Comparison of ENCODE assay signal across 4 fruit fly cellular contexts in genomic region chr3R:27603671-27604070, dm6.
TF ChIP-seq lines count a peak whose summit lies in the region.

No protein-coding gene starts in this region.

- TF ChIP-seq CTCF in whole organism, embryonic (GFP tag; optimal IDR thresholded peaks at IDR 0.05; lab: Kevin White, UChicago): no peak

TF ChIP-seq in whole organism, adult, 20 proteins besides CTCF, POLR2A, EP300 and RAD21:
- TF ChIP-seq CG5204 (GFP tag; optimal IDR thresholded peaks at IDR 0.05; lab: Kevin White, UChicago): no peak
- TF ChIP-seq CG12768 (GFP tag; optimal IDR thresholded peaks at IDR 0.05; lab: Kevin White, UChicago): peak; percentile 18
- peak; percentile 65 for TF ChIP-seq pad (GFP tag; optimal IDR thresholded peaks at IDR 0.05; lab: Kevin White, UChicago)

TF ChIP-seq in whole organism, embryonic, 481 proteins besides CTCF, POLR2A, EP300 and RAD21:
- TF ChIP-seq CG32767 (GFP tag; IDR thresholded peaks at IDR 0.05; lab: Robert Waterston, UW): no peak
- no peak for TF ChIP-seq CrebB (tag; optimal IDR thresholded peaks at IDR 0.05; lab: Kevin White, UChicago)
- TF ChIP-seq Hsf (GFP tag; optimal IDR thresholded peaks at IDR 0.05; lab: Kevin White, UChicago): no peak
- TF ChIP-seq ftz-f1 (GFP tag; optimal IDR thresholded peaks at IDR 0.05; lab: Kevin White, UChicago): no peak
- 0 out of 2 replicates have a peak, but pooled peaks have one; percentile 42 for TF ChIP-seq Drgx (GFP tag; IDR thresholded peaks at IDR 0.05; lab: Robert Waterston, UW)

TF ChIP-seq in whole organism, prepupa, 60 proteins besides CTCF, POLR2A, EP300 and RAD21:
- TF ChIP-seq Eip78C (GFP tag; lab: Kevin White, UChicago) (peak; percentile 77), CG8119 (GFP tag; IDR thresholded peaks at IDR 0.05; lab: Robert Waterston, UW) (0 out of 3 replicates have a peak, but pooled peaks have one; percentile 27), Gug (GFP tag; IDR thresholded peaks at IDR 0.05; lab: Robert Waterston, UW) (0 out of 2 replicates have a peak, but pooled peaks have one; percentile 8), achi (GFP tag; optimal IDR thresholded peaks at IDR 0.05; lab: Kevin White, UChicago) (no peak), eg (GFP tag; IDR thresholded peaks at IDR 0.05; lab: Robert Waterston, UW) (0 out of 3 replicates have a peak, but pooled peaks have one; percentile 52), CG6163 (GFP tag; IDR thresholded peaks at IDR 0.05; lab: Robert Waterston, UW) (0 out of 3 replicates have a peak, but pooled peaks have one; percentile 32), CG32006 (GFP tag; optimal IDR thresholded peaks at IDR 0.05; lab: Kevin White, UChicago) (peak; percentile 23), svp (GFP tag; lab: Kevin White, UChicago) (peak; percentile 90), CG15336 (GFP tag; IDR thresholded peaks at IDR 0.05; lab: Robert Waterston, UW) (peak; percentile 44; the same call in 1 of the 2 replicates), CG11294 (GFP tag; IDR thresholded peaks at IDR 0.05; lab: Robert Waterston, UW) (peak; percentile 28; the same call in 1 of the 2 replicates), net (GFP tag; optimal IDR thresholded peaks at IDR 0.05; lab: Kevin White, UChicago) (no peak), dsx (GFP tag; optimal IDR thresholded peaks at IDR 0.05; lab: Kevin White, UChicago; ENCODE audit: poor library complexity, severe bottlenecking) (no peak), Ets96B (tag; optimal IDR thresholded peaks at IDR 0.05; lab: Kevin White, UChicago) (no peak), Lpt (GFP tag; optimal IDR thresholded peaks at IDR 0.05; lab: Kevin White, UChicago) (no peak), Blimp-1 (GFP tag; optimal IDR thresholded peaks at IDR 0.05; lab: Kevin White, UChicago) (no peak), Sox14 (GFP tag; optimal IDR thresholded peaks at IDR 0.05; lab: Kevin White, UChicago) (peak; percentile 23), Hr4 (GFP tag; optimal IDR thresholded peaks at IDR 0.05; lab: Kevin White, UChicago) (peak; percentile 20), Sox15 (GFP tag; optimal IDR thresholded peaks at IDR 0.05; lab: Kevin White, UChicago) (no peak)

TF ChIP-seq in whole organism, pupa, 21 proteins besides CTCF, POLR2A, EP300 and RAD21:
- TF ChIP-seq CG12605 (GFP tag; IDR thresholded peaks at IDR 0.05; lab: Robert Waterston, UW) (no peak), Pif1A (GFP tag; optimal IDR thresholded peaks at IDR 0.05; lab: Kevin White, UChicago) (no peak), rn (GFP tag; IDR thresholded peaks at IDR 0.05; lab: Robert Waterston, UW) (no peak), CG15710 (tag; optimal IDR thresholded peaks at IDR 0.05; lab: Kevin White, UChicago) (no peak), CG10348 (GFP tag; IDR thresholded peaks at IDR 0.05; lab: Robert Waterston, UW) (no peak), CG17806 (tag; optimal IDR thresholded peaks at IDR 0.05; lab: Kevin White, UChicago) (no peak), Pif1B (GFP tag; optimal IDR thresholded peaks at IDR 0.05; lab: Kevin White, UChicago) (no peak), CG14655 (GFP tag; optimal IDR thresholded peaks at IDR 0.05; lab: Kevin White, UChicago) (peak; percentile 26), gl (tag; optimal IDR thresholded peaks at IDR 0.05; lab: Kevin White, UChicago) (peak; percentile 48), CG13204 (GFP tag; optimal IDR thresholded peaks at IDR 0.05; lab: Kevin White, UChicago) (no peak), fd96Ca (GFP tag; IDR thresholded peaks at IDR 0.05; lab: Robert Waterston, UW) (peak; percentile 48; the same call in 1 of the 3 replicates), CG8301 (tag; optimal IDR thresholded peaks at IDR 0.05; lab: Kevin White, UChicago) (peak; percentile 12), CG8159 (tag; optimal IDR thresholded peaks at IDR 0.05; lab: Kevin White, UChicago) (no peak), EcR (GFP tag; optimal IDR thresholded peaks at IDR 0.05; lab: Kevin White, UChicago) (peak; percentile 51), Ets98B (GFP tag; IDR thresholded peaks at IDR 0.05; lab: Robert Waterston, UW) (peak; percentile 27; the same call in 1 of the 2 replicates), CG9948 (tag; optimal IDR thresholded peaks at IDR 0.05; lab: Kevin White, UChicago) (no peak), Snoo (tag; optimal IDR thresholded peaks at IDR 0.05; lab: Kevin White, UChicago) (no peak), CG4496 (GFP tag; IDR thresholded peaks at IDR 0.05; lab: Robert Waterston, UW) (peak; percentile 46; the same call in 1 of the 3 replicates), CG32121 (GFP tag; IDR thresholded peaks at IDR 0.05; lab: Robert Waterston, UW) (peak; percentile 34; the same call in 1 of the 2 replicates), CG34367 (tag; optimal IDR thresholded peaks at IDR 0.05; lab: Kevin White, UChicago) (no peak), D1 (tag; optimal IDR thresholded peaks at IDR 0.05; lab: Kevin White, UChicago) (no peak)
TF ChIP-seq in whole organism, pupa: peak in this region for 8.
